Worm (Caenorhabditis elegans) whole organism, mixed stage, embryonic: Measurements from ENCODE around the gene sru-29.

Source experiments
- M03D4.4 ChIP-seq: sonication (generic microtip); optimal IDR thresholded peaks from 2 replicates; lab custom pipeline; 2017; ENCODE audit warnings: mild to moderate bottlenecking, missing genetic modification characterization, missing compliant biosample characterization
- bed-3 ChIP-seq: fragments of 200-800 bp; sonication (Bioruptor generic); optimal IDR thresholded peaks from 3 replicates; lab custom pipeline; 2018; ENCODE audit warnings: mild to moderate bottlenecking, missing genetic modification characterization, moderate library complexity, missing compliant biosample characterization
- ceh-39 ChIP-seq: fragments of 150-350 bp; optimal IDR thresholded peaks from 2 replicates; lab custom pipeline; 2014; ENCODE audit warnings: missing biosample characterization, missing genetic modification characterization
- ceh-43 ChIP-seq: fragments of 200-800 bp; sonication (Bioruptor generic); optimal IDR thresholded peaks from 2 replicates; lab custom pipeline; 2018; ENCODE audit warnings: mild to moderate bottlenecking, missing genetic modification characterization, moderate library complexity, missing compliant biosample characterization
- ces-1 ChIP-seq: fragments of 150-350 bp; optimal IDR thresholded peaks from 2 replicates; lab custom pipeline; 2014; ENCODE audit warnings: missing biosample characterization, missing genetic modification reagents, missing genetic modification characterization
- drap-1 ChIP-seq: fragments of 200-800 bp; sonication (Bioruptor generic); optimal IDR thresholded peaks from 3 replicates; lab custom pipeline; 2018; ENCODE audit warnings: mild to moderate bottlenecking, missing genetic modification characterization, missing compliant biosample characterization
- elt-3 ChIP-seq: fragments of 150-350 bp; optimal IDR thresholded peaks from 2 replicates; lab custom pipeline; 2014; ENCODE audit warnings: missing biosample characterization, missing genetic modification characterization
- flh-1 ChIP-seq: fragments of 200-800 bp; sonication (Bioruptor generic); optimal IDR thresholded peaks from 2 replicates; lab custom pipeline; 2018; ENCODE audit warnings: mild to moderate bottlenecking, missing genetic modification characterization, moderate library complexity, missing compliant biosample characterization
- ham-2 ChIP-seq: fragments of 200-800 bp; sonication (Bioruptor generic); optimal IDR thresholded peaks from 2 replicates; lab custom pipeline; 2018; ENCODE audit warnings: mild to moderate bottlenecking, missing genetic modification characterization, missing compliant biosample characterization
- hlh-1 ChIP-seq: fragments of 150-350 bp; optimal IDR thresholded peaks from 2 replicates; lab custom pipeline; 2014; ENCODE audit warnings: missing biosample characterization, missing genetic modification reagents, missing genetic modification characterization
- lin-32 ChIP-seq: fragments of 200-800 bp; sonication (Bioruptor generic); optimal IDR thresholded peaks from 2 replicates; lab custom pipeline; 2018; ENCODE audit warnings: mild to moderate bottlenecking, missing genetic modification characterization, missing compliant biosample characterization
- mep-1 ChIP-seq: fragments of 150-350 bp; optimal IDR thresholded peaks from 2 replicates; lab custom pipeline; 2017; ENCODE audit warnings: missing biosample characterization, missing genetic modification reagents, missing genetic modification characterization, inconsistent platforms
- nhr-12 ChIP-seq: fragments of 150-350 bp; optimal IDR thresholded peaks from 2 replicates; lab custom pipeline; 2014; ENCODE audit warnings: missing biosample characterization, missing genetic modification characterization
- nhr-2 ChIP-seq: fragments of 150-350 bp; optimal IDR thresholded peaks from 2 replicates; lab custom pipeline; 2014; ENCODE audit warnings: missing biosample characterization, missing genetic modification characterization
- nhr-237 ChIP-seq: fragments of 150-350 bp; optimal IDR thresholded peaks from 2 replicates; lab custom pipeline; 2014; ENCODE audit warnings: missing biosample characterization, missing genetic modification characterization
- nhr-28 ChIP-seq: fragments of 150-350 bp; optimal IDR thresholded peaks from 2 replicates; lab custom pipeline; 2014; ENCODE audit warnings: missing biosample characterization, missing genetic modification characterization
- nhr-76 ChIP-seq: sonication (generic microtip); optimal IDR thresholded peaks from 2 replicates; lab custom pipeline; 2017; ENCODE audit warnings: missing biosample characterization, missing genetic modification characterization
- pha-4 ChIP-seq: fragments of 150-350 bp; optimal IDR thresholded peaks from 2 replicates; lab custom pipeline; 2018; ENCODE audit warnings: missing biosample characterization, missing genetic modification reagents, missing genetic modification characterization
- sem-2 ChIP-seq: fragments of 200-800 bp; sonication (Bioruptor generic); optimal IDR thresholded peaks from 2 replicates; lab custom pipeline; 2018; ENCODE audit warnings: mild to moderate bottlenecking, missing genetic modification characterization, missing compliant biosample characterization
- snpc-4 ChIP-seq: fragments of 150-350 bp; optimal IDR thresholded peaks from 2 replicates; lab custom pipeline; 2014; ENCODE audit warnings: missing biosample characterization, missing genetic modification characterization
- sptf-1 ChIP-seq: sonication (generic microtip); optimal IDR thresholded peaks from 2 replicates; lab custom pipeline; 2017; ENCODE audit warnings: mild to moderate bottlenecking, missing genetic modification characterization, moderate library complexity, missing compliant biosample characterization
- tbx-8 ChIP-seq: fragments of 200-800 bp; sonication (Bioruptor generic); optimal IDR thresholded peaks from 2 replicates; lab custom pipeline; 2018; ENCODE audit warnings: mild to moderate bottlenecking, missing genetic modification characterization, moderate library complexity, missing compliant biosample characterization
- unc-120 ChIP-seq: sonication (generic microtip); optimal IDR thresholded peaks from 2 replicates; lab custom pipeline; 2017; ENCODE audit warnings: missing genetic modification characterization, missing compliant biosample characterization; ENCODE audit not compliant: poor library complexity, severe bottlenecking
- unc-39 ChIP-seq: fragments of 150-350 bp; optimal IDR thresholded peaks from 2 replicates; lab custom pipeline; 2014; ENCODE audit warnings: missing biosample characterization, missing genetic modification characterization
- unc-62 ChIP-seq: fragments of 150-350 bp; optimal IDR thresholded peaks from 2 replicates; lab custom pipeline; 2014; ENCODE audit warnings: missing biosample characterization, missing genetic modification reagents, missing genetic modification characterization
- zip-8 ChIP-seq: fragments of 150-350 bp; optimal IDR thresholded peaks from 2 replicates; lab custom pipeline; 2014; ENCODE audit warnings: missing biosample characterization, missing genetic modification characterization
- ztf-11 ChIP-seq: fragments of 150-350 bp; optimal IDR thresholded peaks from 2 replicates; lab custom pipeline; 2014; ENCODE audit warnings: missing biosample characterization, missing genetic modification characterization

Gene sru-29

DNA sequence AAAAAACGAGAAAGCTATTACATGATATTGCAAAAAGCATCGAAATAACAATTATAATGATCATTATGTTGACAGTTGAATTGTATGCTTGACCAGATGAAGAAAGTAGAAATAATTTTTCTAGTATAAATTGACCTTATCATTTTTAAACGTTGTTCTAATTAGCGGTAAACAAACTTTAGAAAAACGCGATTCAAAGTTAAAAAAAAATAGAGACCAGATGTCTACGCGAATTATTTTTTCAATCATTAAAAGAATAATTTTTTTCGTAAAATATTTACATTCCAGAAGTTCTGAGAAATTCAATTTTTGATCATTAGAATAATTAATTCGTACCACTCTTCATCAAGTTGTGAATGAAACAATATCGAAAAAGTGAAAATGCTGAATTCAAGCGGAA is 9.3 kb upstream of the sru-29 start, which contains the start of gene F46B6.10:
Gene F46B6.10 (minus strand): TSS at position 101 of the 400 bp plus-strand sequence.
- TF ChIP-seq elt-3 (tag; lab: Kevin White, UChicago): no peak
- TF ChIP-seq unc-39: no peak
- no peak for TF ChIP-seq M03D4.4 (tag; lab: Kevin White, UChicago)
- TF ChIP-seq ham-2 (GFP tag; lab: Kevin White, UChicago): no peak
- TF ChIP-seq flh-1 (GFP tag; lab: Kevin White, UChicago): no peak
- TF ChIP-seq nhr-237 (tag; lab: Kevin White, UChicago): no peak
- no peak for TF ChIP-seq nhr-28 (tag; lab: Kevin White, UChicago)
- TF ChIP-seq sptf-1 (tag; lab: Kevin White, UChicago): no peak
- TF ChIP-seq nhr-12 (tag; lab: Kevin White, UChicago): no peak
- TF ChIP-seq ceh-39 (tag; lab: Kevin White, UChicago): no peak
- no peak for TF ChIP-seq ztf-11
- no peak for TF ChIP-seq hlh-1 (tag; lab: Kevin White, UChicago)
- no peak for TF ChIP-seq unc-62
- no peak for TF ChIP-seq pha-4 (tag; lab: Kevin White, UChicago)

ce11 chrV:9803176-9803575 is 8.1 kb upstream of the sru-29 start, which contains the start of gene sru-39:
Gene sru-39 (plus strand): TSS chrV:9803476.
- TF ChIP-seq unc-62: no peak
- no peak for TF ChIP-seq ceh-43 (GFP tag; lab: Kevin White, UChicago)
- no peak for TF ChIP-seq unc-39
- TF ChIP-seq M03D4.4 (tag; lab: Kevin White, UChicago): no peak
- no peak for TF ChIP-seq sem-2
- no peak for TF ChIP-seq mep-1 (tag; lab: Kevin White, UChicago)
- no peak for TF ChIP-seq flh-1 (GFP tag; lab: Kevin White, UChicago)
- no peak for TF ChIP-seq bed-3 (GFP tag; lab: Kevin White, UChicago)
- TF ChIP-seq nhr-2 (tag; lab: Kevin White, UChicago): no peak
- no peak for TF ChIP-seq tbx-8 (GFP tag; lab: Kevin White, UChicago)
- no peak for TF ChIP-seq ceh-39 (tag; lab: Kevin White, UChicago)
- no peak for TF ChIP-seq ztf-11
- TF ChIP-seq hlh-1 (tag; lab: Kevin White, UChicago): no peak
- no peak for TF ChIP-seq zip-8 (tag; lab: Kevin White, UChicago)

DNA sequence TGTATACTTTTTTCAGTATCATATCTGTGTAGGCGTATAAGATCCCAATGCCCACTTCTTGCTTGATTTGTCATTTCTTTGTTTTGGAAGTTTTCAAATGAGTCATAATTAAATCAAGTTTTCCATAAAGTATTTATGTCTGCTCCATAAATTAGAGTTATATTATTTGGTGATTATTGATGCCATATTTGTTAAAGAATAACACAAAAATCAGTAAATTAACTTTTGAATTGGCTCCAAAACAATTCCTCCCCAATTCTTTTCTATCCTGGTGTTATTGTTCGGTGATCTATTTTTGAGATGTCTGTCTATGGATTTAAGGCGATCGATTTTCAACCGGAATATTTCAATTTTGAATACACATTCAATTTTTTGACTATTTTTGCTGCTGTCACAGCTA is 6.1 kb upstream of the sru-29 start, which contains the start of gene sru-37:
Gene sru-37 (plus strand): TSS at position 301 of the 400 bp plus-strand sequence.
- TF ChIP-seq ceh-43 (GFP tag; lab: Kevin White, UChicago) (no peak), unc-62 (no peak), ztf-11 (no peak), ham-2 (GFP tag; lab: Kevin White, UChicago) (no peak)
- TF ChIP-seq, all 35 proteins: peak for 0

DNA sequence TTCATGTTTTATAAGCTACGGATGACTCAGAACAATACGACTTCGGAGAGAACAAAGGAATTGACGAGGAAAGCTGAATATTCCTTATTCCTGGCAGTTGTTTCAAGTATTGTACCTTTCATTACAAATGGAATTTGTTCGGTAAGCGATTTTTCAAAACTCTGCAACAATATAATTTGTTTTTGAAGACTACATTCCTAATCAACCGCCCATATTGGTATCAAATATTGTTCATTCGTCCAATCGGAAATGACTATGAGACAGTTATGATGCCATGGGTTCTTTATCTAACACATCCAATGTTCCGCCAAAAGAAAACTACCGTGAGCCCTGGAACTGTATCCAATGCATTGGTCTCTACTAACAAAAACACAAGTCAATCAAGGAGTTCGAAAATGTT is 962 bp downstream of the sru-29 start:
- no peak for TF ChIP-seq lin-32 (GFP tag; lab: Kevin White, UChicago)
- TF ChIP-seq, all 35 proteins: peak for 0

- no peak for TF ChIP-seq nhr-237 (tag; lab: Kevin White, UChicago)
- no peak for TF ChIP-seq sptf-1 (tag; lab: Kevin White, UChicago)
- no peak for TF ChIP-seq mep-1 (tag; lab: Kevin White, UChicago)
- no peak for TF ChIP-seq sem-2
- no peak for TF ChIP-seq snpc-4 (tag; lab: Kevin White, UChicago)
- TF ChIP-seq unc-39: no peak
Observed at ce11 chrV:9813527-9813926, 2.3 kb downstream of the sru-29 start, which contains the start of gene sru-30. Gene sru-30 (plus strand): TSS chrV:9813827.

- TF ChIP-seq unc-39 (no peak), nhr-76 (tag; lab: Kevin White, UChicago) (no peak), unc-120 (no peak), bed-3 (GFP tag; lab: Kevin White, UChicago) (no peak), M03D4.4 (tag; lab: Kevin White, UChicago) (no peak), nhr-28 (tag; lab: Kevin White, UChicago) (no peak), ham-2 (GFP tag; lab: Kevin White, UChicago) (no peak), drap-1 (GFP tag; lab: Kevin White, UChicago) (no peak), ztf-11 (no peak), ces-1 (GFP tag; lab: Kevin White, UChicago) (no peak), tbx-8 (GFP tag; lab: Kevin White, UChicago) (no peak), mep-1 (tag; lab: Kevin White, UChicago) (no peak)
- TF ChIP-seq, all 35 proteins: peak for 0
Observed at ce11 chrV:9816390-9816789, 5.1 kb downstream of the sru-29 start, which contains the start of gene sru-31. Gene sru-31 (plus strand): TSS chrV:9816690.
